Worm (Caenorhabditis elegans) whole organism, early embryonic: Measurements from ENCODE around the gene ZK742.3.

Experiments used
- ama-1 ChIP-seq: fragments of 150-350 bp; optimal IDR thresholded peaks from 2 replicates; lab custom pipeline; 2014
- ceh-13 ChIP-seq: fragments of 200-800 bp; sonication (Bioruptor generic); optimal IDR thresholded peaks from 2 replicates; lab custom pipeline; 2018; ENCODE audit warnings: mild to moderate bottlenecking, missing genetic modification characterization, missing compliant biosample characterization
- tra-4 ChIP-seq: sonication (generic microtip); optimal IDR thresholded peaks from 2 replicates; lab custom pipeline; 2017; ENCODE audit warnings: missing genetic modification characterization, missing compliant biosample characterization

- no peak for TF ChIP-seq ceh-13
- TF ChIP-seq tra-4 (tag; lab: Kevin White, UChicago), result no peak
- no peak for TF ChIP-seq ama-1 (lab: Kevin White, UChicago)
These were observed 9.9 kb upstream of the ZK742.3 start for ce11 chrV:7819585-7819984.
